Worm (Caenorhabditis elegans) whole organism, young adult: Measurements from ENCODE around the gene frl-1.

Source experiments
- B0019.2 ChIP-seq: fragments of 200-800 bp; sonication (Bioruptor generic); conservative IDR thresholded peaks from 2 replicates; pipeline ENCODE4 v1.3.6; 2022; ENCODE audit warnings: missing genetic modification reagents, missing genetic modification characterization, missing compliant biosample characterization
- B0035.1 ChIP-seq: sonication (generic microtip); optimal IDR thresholded peaks from 2 replicates; lab custom pipeline; 2016; ENCODE audit warnings: missing genetic modification characterization, mild to moderate bottlenecking, missing compliant biosample characterization, missing genotype, missing genetic modification reagents
- B0336.3 ChIP-seq: fragments of 200-800 bp; sonication (Bioruptor generic); IDR thresholded peaks from 2 replicates; pipeline ENCODE4 v1.3.6; 2022; ENCODE audit warnings: missing genetic modification characterization, missing compliant biosample characterization
- F39B2.1 ChIP-seq: fragments of 200-800 bp; sonication (Bioruptor generic); IDR thresholded peaks from 2 replicates; pipeline ENCODE4 v1.3.6; 2022; ENCODE audit warnings: missing genetic modification reagents, missing genetic modification characterization, missing compliant biosample characterization
- F52B5.7 ChIP-seq: sonication (generic microtip); optimal IDR thresholded peaks from 2 replicates; lab custom pipeline; 2016; ENCODE audit warnings: mild to moderate bottlenecking, missing genetic modification characterization, missing compliant biosample characterization
- F57C9.4 ChIP-seq: sonication (generic microtip); optimal IDR thresholded peaks from 2 replicates; lab custom pipeline; 2017; ENCODE audit warnings: mild to moderate bottlenecking, missing genetic modification characterization, missing compliant biosample characterization
- Y53F4B.3 ChIP-seq: fragments of 200-800 bp; sonication (Bioruptor generic); IDR thresholded peaks from 2 replicates; pipeline ENCODE4 v1.3.6; 2022; ENCODE audit warnings: missing genetic modification reagents, missing genetic modification characterization, missing compliant biosample characterization
- Y53G8AR.9 ChIP-seq: fragments of 200-800 bp; sonication (Bioruptor generic); conservative IDR thresholded peaks from 2 replicates; pipeline ENCODE4 v1.3.6; 2022; ENCODE audit warnings: missing genetic modification reagents, missing genetic modification characterization, missing compliant biosample characterization
- ZK185.1 ChIP-seq: sonication (generic microtip); optimal IDR thresholded peaks from 2 replicates; lab custom pipeline; 2016; ENCODE audit warnings: mild to moderate bottlenecking, missing genetic modification characterization, missing compliant biosample characterization; ENCODE audit not compliant: poor library complexity, severe bottlenecking
- akir-1 ChIP-seq: fragments of 200-800 bp; sonication (Bioruptor generic); optimal IDR thresholded peaks from 2 replicates; lab custom pipeline; 2018; ENCODE audit warnings: mild to moderate bottlenecking, missing genetic modification characterization, moderate library complexity, missing compliant biosample characterization
- aptf-2 ChIP-seq: fragments of 200-800 bp; sonication (Bioruptor generic); conservative IDR thresholded peaks from 2 replicates; pipeline ENCODE4 v1.3.6; 2022; ENCODE audit warnings: missing genetic modification reagents, missing genetic modification characterization, missing compliant biosample characterization
- athp-1 ChIP-seq: sonication (generic microtip); optimal IDR thresholded peaks from 2 replicates; lab custom pipeline; 2017; ENCODE audit warnings: mild to moderate bottlenecking, missing genetic modification characterization, missing compliant biosample characterization
- attf-3 ChIP-seq: fragments of 200-800 bp; sonication (Bioruptor generic); conservative IDR thresholded peaks from 2 replicates; pipeline ENCODE4 v1.3.6; 2022; ENCODE audit warnings: missing genetic modification reagents, missing genetic modification characterization, missing compliant biosample characterization
- attf-5 ChIP-seq: fragments of 200-800 bp; sonication (Bioruptor generic); optimal IDR thresholded peaks from 2 replicates; lab custom pipeline; 2018; ENCODE audit warnings: mild to moderate bottlenecking, missing genetic modification characterization, missing compliant biosample characterization
- cebp-1 ChIP-seq, 2 experiments: fragments of 200-800 bp in 1 of 2; sonication (Bioruptor generic) in 1 of 2; sonication (generic microtip) in 1 of 2; IDR thresholded peaks in 1 of 2; optimal IDR thresholded peaks in 1 of 2; 2 replicates each; pipeline versions ENCODE4 v1.3.6 to Lab custom; 2017 to 2022; ENCODE audit warnings: missing compliant biosample characterization in 2 of 2, missing genetic modification characterization in 2 of 2, mild to moderate bottlenecking in 1 of 2, missing genetic modification reagents in 1 of 2, moderate library complexity in 1 of 2
- dox-1 ChIP-seq: fragments of 200-800 bp; sonication (Bioruptor generic); IDR thresholded peaks from 2 replicates; pipeline ENCODE4 v1.3.6; 2022; ENCODE audit warnings: missing genetic modification reagents, missing genetic modification characterization, missing compliant biosample characterization
- dpff-1 ChIP-seq: sonication (generic microtip); optimal IDR thresholded peaks from 2 replicates; lab custom pipeline; 2017; ENCODE audit warnings: mild to moderate bottlenecking, missing genetic modification characterization, missing compliant biosample characterization
- dpl-1 ChIP-seq: fragments of 150-350 bp; optimal IDR thresholded peaks from 2 replicates; lab custom pipeline; 2014; ENCODE audit warnings: missing biosample characterization, missing genetic modification reagents, missing genetic modification characterization
- efl-1 ChIP-seq: fragments of 150-350 bp; optimal IDR thresholded peaks from 2 replicates; lab custom pipeline; 2014; ENCODE audit warnings: missing biosample characterization, missing genetic modification reagents, missing genetic modification characterization
- egl-18 ChIP-seq: fragments of 200-800 bp; sonication (Bioruptor generic); IDR thresholded peaks from 2 replicates; pipeline ENCODE4 v1.3.6; 2022; ENCODE audit warnings: missing genetic modification reagents, missing genetic modification characterization, missing compliant biosample characterization
- egl-44 ChIP-seq: fragments of 200-800 bp; sonication (Bioruptor generic); IDR thresholded peaks from 2 replicates; pipeline ENCODE4 v1.3.6; 2022; ENCODE audit warnings: missing genetic modification reagents, missing genetic modification characterization, missing compliant biosample characterization
- ets-4 ChIP-seq: fragments of 200-800 bp; sonication (Bioruptor generic); optimal IDR thresholded peaks from 2 replicates; lab custom pipeline; 2018; ENCODE audit warnings: mild to moderate bottlenecking, missing genetic modification characterization, missing compliant biosample characterization
- fkh-3 ChIP-seq: sonication (generic microtip); optimal IDR thresholded peaks from 2 replicates; lab custom pipeline; 2016; ENCODE audit warnings: mild to moderate bottlenecking, missing genetic modification characterization, missing compliant biosample characterization
- hlh-12 ChIP-seq: sonication (generic microtip); optimal IDR thresholded peaks from 2 replicates; lab custom pipeline; 2016; ENCODE audit warnings: missing genetic modification characterization, missing compliant biosample characterization
- hmg-1.2 ChIP-seq: fragments of 200-800 bp; sonication (Bioruptor generic); IDR thresholded peaks from 2 replicates; pipeline ENCODE4 v1.3.6; 2022; ENCODE audit warnings: missing genetic modification reagents, missing genetic modification characterization, missing compliant biosample characterization
- hmg-20 ChIP-seq: fragments of 200-800 bp; sonication (Bioruptor generic); IDR thresholded peaks from 2 replicates; pipeline ENCODE4 v1.3.6; 2022; ENCODE audit warnings: missing genetic modification reagents, missing genetic modification characterization, missing compliant biosample characterization
- let-526 ChIP-seq: fragments of 200-800 bp; sonication (Bioruptor generic); IDR thresholded peaks from 2 replicates; pipeline ENCODE4 v1.3.6; 2022; ENCODE audit warnings: missing genetic modification reagents, missing genetic modification characterization, missing compliant biosample characterization
- let-607 ChIP-seq, 2 experiments: fragments of 200-800 bp in 1 of 2; sonication (Bioruptor generic) in 1 of 2; sonication (generic microtip) in 1 of 2; optimal IDR thresholded peaks; 2 replicates each; lab custom pipeline; 2016 to 2018; ENCODE audit warnings: mild to moderate bottlenecking in 2 of 2, missing compliant biosample characterization in 2 of 2, missing genetic modification characterization in 2 of 2, moderate library complexity in 2 of 2, missing genotype in 1 of 2
- lin-40 ChIP-seq: sonication (generic microtip); optimal IDR thresholded peaks from 2 replicates; lab custom pipeline; 2016; ENCODE audit warnings: missing genetic modification characterization, mild to moderate bottlenecking, missing compliant biosample characterization, missing genotype, missing genetic modification reagents
- lir-1 ChIP-seq: fragments of 200-800 bp; sonication (Bioruptor generic); conservative IDR thresholded peaks from 2 replicates; pipeline ENCODE4 v1.3.6; 2022; ENCODE audit warnings: missing genetic modification reagents, missing genetic modification characterization, missing compliant biosample characterization
- lsy-27 ChIP-seq: sonication (generic microtip); optimal IDR thresholded peaks from 2 replicates; lab custom pipeline; 2017; ENCODE audit warnings: missing genetic modification characterization, mild to moderate bottlenecking, missing compliant biosample characterization, antibody characterized with exemption, missing genotype, borderline replicate concordance; ENCODE audit not compliant: insufficient read depth
- madf-10 ChIP-seq: sonication (generic microtip); optimal IDR thresholded peaks from 2 replicates; lab custom pipeline; 2016; ENCODE audit warnings: mild to moderate bottlenecking, missing genetic modification characterization, missing compliant biosample characterization
- mcd-1 ChIP-seq: fragments of 200-800 bp; sonication (Bioruptor generic); IDR thresholded peaks from 2 replicates; pipeline ENCODE4 v1.3.6; 2022; ENCODE audit warnings: missing genetic modification reagents, missing genetic modification characterization, missing compliant biosample characterization
- mxl-1 ChIP-seq: sonication (generic microtip); optimal IDR thresholded peaks from 2 replicates; lab custom pipeline; 2016; ENCODE audit warnings: missing genetic modification characterization, missing compliant biosample characterization
- nfyb-1 ChIP-seq: fragments of 200-800 bp; sonication (Bioruptor generic); IDR thresholded peaks from 2 replicates; pipeline ENCODE4 v1.3.6; 2022; ENCODE audit warnings: missing genetic modification reagents, missing genetic modification characterization, missing compliant biosample characterization
- nhr-179 ChIP-seq: sonication (generic microtip); optimal IDR thresholded peaks from 2 replicates; lab custom pipeline; 2016; ENCODE audit warnings: mild to moderate bottlenecking, missing genetic modification characterization, missing compliant biosample characterization
- nhr-80 ChIP-seq: sonication (generic microtip); optimal IDR thresholded peaks from 2 replicates; lab custom pipeline; 2016; ENCODE audit warnings: missing genetic modification characterization, missing compliant biosample characterization
- pbrm-1 ChIP-seq: fragments of 200-800 bp; sonication (Bioruptor generic); IDR thresholded peaks from 2 replicates; pipeline ENCODE4 v1.3.6; 2022; ENCODE audit warnings: missing genetic modification reagents, missing genetic modification characterization, missing compliant biosample characterization
- rcor-1 ChIP-seq: fragments of 200-800 bp; sonication (Bioruptor generic); IDR thresholded peaks from 2 replicates; pipeline ENCODE4 v1.3.6; 2022; ENCODE audit warnings: missing genetic modification reagents, missing genetic modification characterization, missing compliant biosample characterization
- repo-1 ChIP-seq: sonication (generic microtip); optimal IDR thresholded peaks from 2 replicates; lab custom pipeline; 2017; ENCODE audit warnings: mild to moderate bottlenecking, missing genetic modification characterization, missing compliant biosample characterization
- sdz-38 ChIP-seq: sonication (generic microtip); optimal IDR thresholded peaks from 2 replicates; lab custom pipeline; 2016; ENCODE audit warnings: missing genotype, missing genetic modification characterization, missing compliant biosample characterization
- snpc-1.1 ChIP-seq: sonication (generic microtip); optimal IDR thresholded peaks from 2 replicates; lab custom pipeline; 2017; ENCODE audit warnings: missing genetic modification characterization, mild to moderate bottlenecking, missing compliant biosample characterization, antibody characterized with exemption, moderate library complexity, missing genotype, missing genetic modification reagents; ENCODE audit not compliant: insufficient read depth
- snpc-4 ChIP-seq, 5 experiments: fragments of 150-350 bp in 1 of 5; sonication (generic microtip) in 4 of 5; optimal IDR thresholded peaks; 2 replicates each; lab custom pipeline; 2014 to 2018; ENCODE audit warnings: missing genetic modification characterization in 5 of 5, missing biosample characterization in 3 of 5, antibody characterized with exemption in 2 of 5, mild to moderate bottlenecking in 2 of 5, missing compliant biosample characterization in 2 of 5, missing genotype in 2 of 5, moderate library complexity in 2 of 5, missing genetic modification reagents in 1 of 5
- sptf-2 ChIP-seq: fragments of 200-800 bp; sonication (Bioruptor generic); optimal IDR thresholded peaks from 2 replicates; lab custom pipeline; 2018; ENCODE audit warnings: mild to moderate bottlenecking, missing genetic modification characterization, missing compliant biosample characterization
- tlf-1 ChIP-seq: fragments of 200-800 bp; sonication (Bioruptor generic); optimal IDR thresholded peaks from 2 replicates; lab custom pipeline; 2018; ENCODE audit warnings: mild to moderate bottlenecking, missing genetic modification characterization, missing compliant biosample characterization
- unc-130 ChIP-seq: sonication (generic microtip); optimal IDR thresholded peaks from 2 replicates; lab custom pipeline; 2016; ENCODE audit warnings: missing genetic modification reagents, missing genetic modification characterization, missing compliant biosample characterization
- ztf-26 ChIP-seq: sonication (generic microtip); optimal IDR thresholded peaks from 2 replicates; lab custom pipeline; 2017; ENCODE audit warnings: missing genetic modification characterization, missing compliant biosample characterization
- ztf-28 ChIP-seq: fragments of 200-800 bp; sonication (Bioruptor generic); IDR thresholded peaks from 2 replicates; pipeline ENCODE4 v1.3.6; 2022; ENCODE audit warnings: missing genetic modification reagents, missing genetic modification characterization, missing compliant biosample characterization

The frl-1 gene

DNA sequence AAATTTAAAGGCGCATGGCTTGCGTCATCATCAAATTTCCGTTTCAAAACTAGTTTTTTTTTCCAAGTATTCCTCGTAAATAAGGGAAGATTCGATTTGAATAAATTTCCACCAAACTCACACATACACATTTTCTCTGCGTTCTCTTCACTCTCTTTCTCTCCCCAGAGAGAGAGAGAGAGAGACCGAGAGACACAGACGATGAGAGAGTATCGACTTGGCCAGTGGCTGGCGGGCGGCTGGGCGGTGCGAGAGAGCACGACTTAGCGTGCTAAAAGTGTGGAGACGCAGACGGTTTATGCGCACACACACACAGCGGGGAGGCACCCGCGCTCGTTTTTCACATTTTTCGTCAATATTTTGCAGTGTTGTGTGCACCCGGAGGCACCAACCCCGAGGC is 23.1 kb upstream of the frl-1 start (continued):
- TF ChIP-seq pbrm-1 (GFP tag; lab: Robert Waterston, UW) = peak; percentile 56; the same call in 1 of the 2 replicates
- TF ChIP-seq snpc-1.1 = no peak
- peak; percentile 5 for TF ChIP-seq madf-10 (tag; lab: Kevin White, UChicago)
- TF ChIP-seq cebp-1 (GFP tag; IDR thresholded peaks at IDR 0.05; lab: Robert Waterston, UW) = no peak
- TF ChIP-seq cebp-1 (tag; optimal IDR thresholded peaks at IDR 0.05; lab: Kevin White, UChicago) = peak; percentile 63
- TF ChIP-seq F52B5.7 (tag; lab: Kevin White, UChicago) = peak; percentile 25
- TF ChIP-seq ZK185.1 (tag; lab: Kevin White, UChicago) = no peak
- TF ChIP-seq Y53F4B.3 (GFP tag; lab: Robert Waterston, UW) = no peak
- TF ChIP-seq dpff-1 (tag; lab: Kevin White, UChicago) = no peak
- no peak for TF ChIP-seq attf-3 (GFP tag; lab: Robert Waterston, UW)
- TF ChIP-seq lir-1 = no peak
- no peak for TF ChIP-seq lsy-27 (tag; lab: Kevin White, UChicago)
- TF ChIP-seq hmg-1.2 (GFP tag; lab: Robert Waterston, UW) = peak; percentile 97
- TF ChIP-seq rcor-1 (GFP tag; lab: Robert Waterston, UW) = peak; percentile 55
- no peak for TF ChIP-seq hmg-20 (GFP tag; lab: Robert Waterston, UW)
- no peak for TF ChIP-seq B0035.1 (tag; lab: Kevin White, UChicago)
- no peak for TF ChIP-seq unc-130
- no peak for TF ChIP-seq B0019.2 (GFP tag; lab: Robert Waterston, UW)
- TF ChIP-seq akir-1 (GFP tag; lab: Kevin White, UChicago) = no peak
- no peak for TF ChIP-seq sdz-38
- TF ChIP-seq egl-18 (GFP tag; lab: Robert Waterston, UW) = no peak
- TF ChIP-seq athp-1 (tag; lab: Kevin White, UChicago) = no peak
- no peak for TF ChIP-seq hlh-12 (tag; lab: Kevin White, UChicago)
- peak; percentile 63 for TF ChIP-seq lin-40 (tag; lab: Kevin White, UChicago)
- no peak for TF ChIP-seq tlf-1 (GFP tag; lab: Kevin White, UChicago)
- no peak for TF ChIP-seq F57C9.4 (tag; lab: Kevin White, UChicago)
- no peak for TF ChIP-seq F39B2.1 (GFP tag; lab: Robert Waterston, UW)
- TF ChIP-seq ztf-28 (GFP tag; lab: Robert Waterston, UW) = no peak
- no peak for TF ChIP-seq ets-4 (GFP tag; lab: Kevin White, UChicago)
- peak; percentile 47; the same call in 1 of the 2 replicates for TF ChIP-seq dox-1
- no peak for TF ChIP-seq sptf-2 (GFP tag; lab: Kevin White, UChicago)
- TF ChIP-seq efl-1 (GFP tag; lab: Kevin White, UChicago) = no peak
- no peak for TF ChIP-seq Y53G8AR.9 (GFP tag; lab: Robert Waterston, UW)
- no peak for TF ChIP-seq let-526 (GFP tag; lab: Robert Waterston, UW)
- no peak for TF ChIP-seq snpc-4 (GFP tag; optimal IDR thresholded peaks at IDR 0.05; lab: Kevin White, UChicago)
- TF ChIP-seq snpc-4 (tag; optimal IDR thresholded peaks at IDR 0.05; lab: Kevin White, UChicago) = peak in 2 of 4 experiments; percentile 9 to 33
- TF ChIP-seq nhr-179 (tag; lab: Kevin White, UChicago) = no peak
- peak; percentile 7 for TF ChIP-seq nhr-80 (tag; lab: Kevin White, UChicago)
- TF ChIP-seq mcd-1 (GFP tag; lab: Robert Waterston, UW) = peak; percentile 75
- no peak for TF ChIP-seq fkh-3
- no peak for TF ChIP-seq mxl-1 (tag; lab: Kevin White, UChicago)
- TF ChIP-seq repo-1 (tag; lab: Kevin White, UChicago) = no peak
- TF ChIP-seq nfyb-1 (GFP tag; lab: Robert Waterston, UW) = peak; percentile 86
- peak; percentile 80 for TF ChIP-seq attf-5 (GFP tag; lab: Kevin White, UChicago)
- TF ChIP-seq ztf-26 (tag; lab: Kevin White, UChicago) = peak; percentile 42
- no peak for TF ChIP-seq dpl-1 (GFP tag; lab: Kevin White, UChicago)
- TF ChIP-seq B0336.3 (GFP tag; lab: Robert Waterston, UW) = no peak
- no peak for TF ChIP-seq aptf-2 (GFP tag; lab: Robert Waterston, UW)
- no peak for TF ChIP-seq egl-44 (GFP tag; lab: Robert Waterston, UW)
- TF ChIP-seq let-607 (tag; optimal IDR thresholded peaks at IDR 0.05; lab: Kevin White, UChicago) = no peak
